Worm (Caenorhabditis elegans) whole organism, L2 larva: ENCODE results near the gene sri-67.

Experiments used
- alr-1 ChIP-seq: fragments of 150-350 bp; optimal IDR thresholded peaks from 2 replicates; lab custom pipeline; 2014; ENCODE audit warnings: missing biosample characterization, missing genetic modification characterization
- ceh-82 ChIP-seq: fragments of 150-350 bp; optimal IDR thresholded peaks from 2 replicates; lab custom pipeline; 2014; ENCODE audit warnings: missing biosample characterization, missing genetic modification characterization
- egl-27 ChIP-seq: sonication (generic microtip); optimal IDR thresholded peaks from 3 replicates; lab custom pipeline; 2017; ENCODE audit warnings: missing biosample characterization, missing genetic modification reagents, missing genetic modification characterization
- elt-3 ChIP-seq: sonication (generic microtip); optimal IDR thresholded peaks from 2 replicates; lab custom pipeline; 2017; ENCODE audit warnings: missing biosample characterization, missing genetic modification characterization
- fos-1 ChIP-seq: fragments of 150-350 bp; optimal IDR thresholded peaks from 2 replicates; lab custom pipeline; 2014; ENCODE audit warnings: missing biosample characterization, missing genetic modification characterization
- lsy-2 ChIP-seq, 2 experiments: fragments of 150-350 bp in 1 of 2; sonication (generic microtip) in 1 of 2; optimal IDR thresholded peaks; 2 replicates each; lab custom pipeline; 2014 to 2017; ENCODE audit warnings: missing biosample characterization in 2 of 2, missing genetic modification characterization in 2 of 2
- nhr-12 ChIP-seq: fragments of 150-350 bp; optimal IDR thresholded peaks from 2 replicates; lab custom pipeline; 2014; ENCODE audit warnings: missing biosample characterization, missing genetic modification characterization
- nhr-129 ChIP-seq: fragments of 150-350 bp; optimal IDR thresholded peaks from 2 replicates; lab custom pipeline; 2014; ENCODE audit warnings: missing biosample characterization, missing genetic modification characterization
- nhr-237 ChIP-seq: fragments of 150-350 bp; optimal IDR thresholded peaks from 2 replicates; lab custom pipeline; 2014; ENCODE audit warnings: missing biosample characterization, missing genetic modification characterization
- snpc-4 ChIP-seq: fragments of 150-350 bp; optimal IDR thresholded peaks from 2 replicates; lab custom pipeline; 2014; ENCODE audit warnings: missing biosample characterization, missing genetic modification characterization
- unc-39 ChIP-seq: fragments of 150-350 bp; optimal IDR thresholded peaks from 2 replicates; lab custom pipeline; 2014; ENCODE audit warnings: missing biosample characterization, missing genetic modification characterization

ce11 chrV:19997481-19997880, 9.7 kb downstream of the sri-67 start:
- no peak for TF ChIP-seq nhr-12
- TF ChIP-seq fos-1 (tag; lab: Kevin White, UChicago): no peak
- no peak for TF ChIP-seq ceh-82
- TF ChIP-seq nhr-237 (tag; lab: Kevin White, UChicago): no peak
- TF ChIP-seq snpc-4 (tag; lab: Kevin White, UChicago): no peak
- TF ChIP-seq unc-39: no peak
- no peak for TF ChIP-seq egl-27 (tag; lab: Kevin White, UChicago)
- TF ChIP-seq alr-1 (tag; lab: Kevin White, UChicago): no peak
- TF ChIP-seq nhr-129: no peak
- no peak for TF ChIP-seq elt-3 (tag; lab: Kevin White, UChicago)
- no peak for TF ChIP-seq lsy-2 (tag; optimal IDR thresholded peaks at IDR 0.05; lab: Kevin White, UChicago)
